Fruit fly (Drosophila melanogaster) whole organism, embryonic: ENCODE data around the gene PMP34.
A peak's percentile ranks its signal among the peaks of the same experiment; 100 is the strongest.

Experiments
- ATbp ChIP-seq: fragments of 200-800 bp; sonication (Bioruptor generic); optimal IDR thresholded peaks from 2 replicates; lab custom pipeline; 2017; ENCODE audit warnings: missing biosample characterization, mild to moderate bottlenecking, missing genetic modification characterization, missing genetic modification reagents
- Blimp-1 ChIP-seq: fragments of 200-800 bp; sonication (Bioruptor generic); optimal IDR thresholded peaks from 3 replicates; lab custom pipeline; 2018; ENCODE audit warnings: missing biosample characterization, missing genetic modification characterization, mild to moderate bottlenecking, moderate library complexity, missing genetic modification reagents
- CG10267 ChIP-seq: fragments of 200-800 bp; sonication (Bioruptor generic); optimal IDR thresholded peaks from 2 replicates; lab custom pipeline; 2018; ENCODE audit warnings: missing biosample characterization, mild to moderate bottlenecking, missing genetic modification characterization, moderate library complexity
- CG11247 ChIP-seq: fragments of 200-800 bp; sonication (Bioruptor generic); IDR thresholded peaks from 2 replicates; pipeline ENCODE4 v1.3.6; 2022; ENCODE audit warnings: missing biosample characterization, missing genetic modification characterization
- CG11696 ChIP-seq: fragments of 200-800 bp; sonication (Bioruptor generic); IDR thresholded peaks from 2 replicates; pipeline ENCODE4 v1.3.6; 2022; ENCODE audit warnings: missing biosample characterization, missing genetic modification characterization
- CG12236 ChIP-seq: fragments of 200-800 bp; sonication (Bioruptor generic); optimal IDR thresholded peaks from 2 replicates; lab custom pipeline; 2016; ENCODE audit warnings: missing biosample characterization, missing genetic modification characterization
- CG13894 ChIP-seq: fragments of 200-800 bp; sonication (Bioruptor generic); optimal IDR thresholded peaks from 3 replicates; lab custom pipeline; 2018; ENCODE audit warnings: missing biosample characterization, mild to moderate bottlenecking, missing genetic modification characterization, moderate library complexity
- CG15696 ChIP-seq: fragments of 200-800 bp; sonication (Bioruptor generic); optimal IDR thresholded peaks from 2 replicates; lab custom pipeline; 2019; ENCODE audit warnings: missing biosample characterization, mild to moderate bottlenecking, missing genetic modification characterization, moderate library complexity
- CG2199 ChIP-seq: fragments of 200-800 bp; sonication (Bioruptor generic); IDR thresholded peaks from 3 replicates; pipeline ENCODE4 v1.3.6; 2022; ENCODE audit warnings: missing biosample characterization, missing genetic modification characterization
- CG30403 ChIP-seq: fragments of 200-800 bp; sonication (Bioruptor generic); optimal IDR thresholded peaks from 3 replicates; lab custom pipeline; 2016; ENCODE audit warnings: missing biosample characterization, missing genetic modification characterization
- CG31224 ChIP-seq: fragments of 200-800 bp; sonication (Bioruptor generic); IDR thresholded peaks from 2 replicates; pipeline ENCODE4 v1.3.6; 2022; ENCODE audit warnings: missing biosample characterization, missing genetic modification characterization
- CG31388 ChIP-seq: fragments of 200-800 bp; sonication (Bioruptor generic); optimal IDR thresholded peaks from 2 replicates; lab custom pipeline; 2016; ENCODE audit warnings: missing biosample characterization, missing genetic modification characterization
- CG3407 ChIP-seq: fragments of 200-800 bp; sonication (Bioruptor generic); optimal IDR thresholded peaks from 2 replicates; lab custom pipeline; 2018; ENCODE audit warnings: missing biosample characterization, mild to moderate bottlenecking, missing genetic modification characterization
- CG3995 ChIP-seq: fragments of 200-800 bp; sonication (Bioruptor generic); optimal IDR thresholded peaks from 3 replicates; lab custom pipeline; 2016; ENCODE audit warnings: missing biosample characterization, missing genetic modification characterization
- CG4707 ChIP-seq: fragments of 200-800 bp; sonication (Bioruptor generic); optimal IDR thresholded peaks from 2 replicates; lab custom pipeline; 2018; ENCODE audit warnings: missing biosample characterization, mild to moderate bottlenecking, missing genetic modification characterization, moderate library complexity
- CG8388 ChIP-seq: fragments of 200-800 bp; sonication (Bioruptor generic); optimal IDR thresholded peaks from 2 replicates; lab custom pipeline; 2019; ENCODE audit warnings: missing biosample characterization, mild to moderate bottlenecking, missing genetic modification characterization, moderate library complexity
- Dip2 ChIP-seq: fragments of 200-800 bp; sonication (Bioruptor generic); IDR thresholded peaks from 2 replicates; pipeline ENCODE4 v1.3.6; 2022; ENCODE audit warnings: missing biosample characterization, missing genetic modification characterization
- Doc2 ChIP-seq: fragments of 200-800 bp; sonication (Bioruptor generic); IDR thresholded peaks from 2 replicates; pipeline ENCODE4 v1.3.6; 2022; ENCODE audit warnings: missing biosample characterization, missing genetic modification characterization
- Eip74EF ChIP-seq, 2 experiments: fragments of 200-800 bp in 1 of 2; fragments of >200 bp in 1 of 2; sonication (Bioruptor generic) in 1 of 2; optimal IDR thresholded peaks; 2 replicates each; lab custom pipeline; 2017 to 2019; ENCODE audit warnings: missing biosample characterization in 2 of 2, missing genetic modification characterization in 2 of 2, mild to moderate bottlenecking in 1 of 2, moderate library complexity in 1 of 2
- Hr39 ChIP-seq: fragments of >200 bp; optimal IDR thresholded peaks from 2 replicates; lab custom pipeline; 2017
- Max ChIP-seq: fragments of 200-800 bp; sonication (Bioruptor generic); optimal IDR thresholded peaks from 2 replicates; lab custom pipeline; 2016; ENCODE audit warnings: missing biosample characterization, mild to moderate bottlenecking, missing genetic modification characterization
- Med ChIP-seq: fragments of 200-800 bp; sonication (Bioruptor generic); peaks from one replicate; lab custom pipeline; 2016; ENCODE audit warnings: missing biosample characterization, missing genetic modification characterization, mild to moderate bottlenecking, inconsistent platforms, moderate library complexity
- Nf-YB ChIP-seq: fragments of 200-800 bp; sonication (Bioruptor generic); optimal IDR thresholded peaks from 3 replicates; lab custom pipeline; 2019; ENCODE audit warnings: missing biosample characterization, mild to moderate bottlenecking, missing genetic modification characterization, moderate library complexity
- PHDP ChIP-seq: fragments of 200-800 bp; sonication (Bioruptor generic); optimal IDR thresholded peaks from 3 replicates; lab custom pipeline; 2018; ENCODE audit warnings: missing biosample characterization, mild to moderate bottlenecking, missing genetic modification characterization, moderate library complexity
- Poxn ChIP-seq: fragments of 200-800 bp; sonication (Bioruptor generic); IDR thresholded peaks from 2 replicates; pipeline ENCODE4 v1.3.6; 2022; ENCODE audit warnings: missing biosample characterization, missing genetic modification characterization
- Rfx ChIP-seq: fragments of 200-800 bp; sonication (Bioruptor generic); IDR thresholded peaks from 2 replicates; pipeline ENCODE4 v1.3.6; 2022; ENCODE audit warnings: missing biosample characterization, missing genetic modification characterization
- Spps ChIP-seq: fragments of 200-800 bp; sonication (Bioruptor generic); optimal IDR thresholded peaks from 2 replicates; lab custom pipeline; 2018; ENCODE audit warnings: missing biosample characterization, mild to moderate bottlenecking, missing genetic modification characterization
- TFAM ChIP-seq: fragments of 200-800 bp; sonication (Bioruptor generic); optimal IDR thresholded peaks from 2 replicates; lab custom pipeline; 2017; ENCODE audit warnings: missing biosample characterization, missing genetic modification characterization, inconsistent platforms
- Xrp1 ChIP-seq: fragments of 200-800 bp; sonication (Bioruptor generic); IDR thresholded peaks from 2 replicates; pipeline ENCODE4 v1.3.6; 2022; ENCODE audit warnings: missing biosample characterization, missing genetic modification characterization
- ara ChIP-seq: fragments of 200-800 bp; sonication (Bioruptor generic); IDR thresholded peaks from 2 replicates; pipeline ENCODE4 v1.3.6; 2022; ENCODE audit warnings: missing biosample characterization, missing genetic modification characterization
- bsh ChIP-seq, 2 experiments: fragments of 200-800 bp; sonication (Bioruptor generic); optimal IDR thresholded peaks; 2 replicates each; lab custom pipeline; 2017 to 2018; ENCODE audit warnings: mild to moderate bottlenecking in 2 of 2, missing biosample characterization in 2 of 2, missing genetic modification characterization in 2 of 2, moderate library complexity in 1 of 2
- btn ChIP-seq: fragments of 200-800 bp; sonication (Bioruptor generic); optimal IDR thresholded peaks from 2 replicates; lab custom pipeline; 2016; ENCODE audit warnings: missing biosample characterization, missing genetic modification characterization
- dmrt99B ChIP-seq: fragments of 200-800 bp; sonication (Bioruptor generic); optimal IDR thresholded peaks from 2 replicates; lab custom pipeline; 2018; ENCODE audit warnings: missing biosample characterization, mild to moderate bottlenecking, missing genetic modification characterization, moderate library complexity
- fd3F ChIP-seq: fragments of 200-800 bp; sonication (Bioruptor generic); optimal IDR thresholded peaks from 2 replicates; lab custom pipeline; 2018; ENCODE audit warnings: missing biosample characterization, mild to moderate bottlenecking, missing genetic modification characterization, moderate library complexity
- fd64A ChIP-seq: fragments of 200-800 bp; sonication (Bioruptor generic); optimal IDR thresholded peaks from 3 replicates; lab custom pipeline; 2018; ENCODE audit warnings: missing biosample characterization, mild to moderate bottlenecking, missing genetic modification characterization
- hkb ChIP-seq, 2 experiments: fragments of 200-800 bp in 1 of 2; fragments of >200 bp in 1 of 2; sonication (Bioruptor generic) in 1 of 2; IDR thresholded peaks in 1 of 2; optimal IDR thresholded peaks in 1 of 2; 2 replicates each; pipeline versions ENCODE4 v1.3.6 to Lab custom; 2017 to 2022; ENCODE audit warnings: missing biosample characterization in 1 of 2, missing genetic modification characterization in 1 of 2
- ind ChIP-seq: fragments of 200-800 bp; sonication (Bioruptor generic); optimal IDR thresholded peaks from 3 replicates; lab custom pipeline; 2016; ENCODE audit warnings: missing biosample characterization, missing genetic modification characterization
- lmd ChIP-seq: fragments of 200-800 bp; sonication (Bioruptor generic); IDR thresholded peaks from 2 replicates; pipeline ENCODE4 v1.3.6; 2022; ENCODE audit warnings: missing biosample characterization, missing genetic modification characterization
- nerfin-1 ChIP-seq: fragments of 200-800 bp; sonication (Bioruptor generic); optimal IDR thresholded peaks from 3 replicates; lab custom pipeline; 2019; ENCODE audit warnings: missing biosample characterization, mild to moderate bottlenecking, missing genetic modification characterization, moderate library complexity
- nerfin-2 ChIP-seq: fragments of 200-800 bp; sonication (Bioruptor generic); IDR thresholded peaks from 2 replicates; pipeline ENCODE4 v1.3.6; 2022; ENCODE audit warnings: missing biosample characterization, missing genetic modification characterization; ENCODE audit not compliant: partially characterized antibody
- nmo ChIP-seq: fragments of 200-800 bp; sonication (Bioruptor generic); optimal IDR thresholded peaks from 2 replicates; lab custom pipeline; 2018; ENCODE audit warnings: missing biosample characterization, mild to moderate bottlenecking, missing genetic modification characterization, moderate library complexity
- pros ChIP-seq: fragments of 200-800 bp; sonication (Bioruptor generic); optimal IDR thresholded peaks from 3 replicates; lab custom pipeline; 2019; ENCODE audit warnings: missing biosample characterization, mild to moderate bottlenecking, missing genetic modification characterization, moderate library complexity
- sd ChIP-seq: fragments of 200-800 bp; sonication (Bioruptor generic); optimal IDR thresholded peaks from 3 replicates; lab custom pipeline; 2018; ENCODE audit warnings: missing biosample characterization, mild to moderate bottlenecking, missing genetic modification characterization, moderate library complexity
- sens ChIP-seq: fragments of 200-800 bp; sonication (Bioruptor generic); peaks from one replicate; lab custom pipeline; 2016; ENCODE audit warnings: missing biosample characterization, missing genetic modification characterization
- seq ChIP-seq: fragments of 200-800 bp; sonication (Bioruptor generic); IDR thresholded peaks from 2 replicates; pipeline ENCODE4 v1.3.6; 2022; ENCODE audit warnings: missing biosample characterization, missing genetic modification characterization
- slbo ChIP-seq: fragments of 200-800 bp; sonication (Bioruptor generic); IDR thresholded peaks from 2 replicates; pipeline ENCODE4 v1.3.6; 2022; ENCODE audit warnings: missing biosample characterization, missing genetic modification characterization
- sr ChIP-seq: fragments of 200-800 bp; sonication (Bioruptor generic); IDR thresholded peaks from 3 replicates; pipeline ENCODE4 v1.3.6; 2022; ENCODE audit warnings: missing biosample characterization, missing genetic modification characterization
- stc ChIP-seq: fragments of 200-800 bp; sonication (Bioruptor generic); IDR thresholded peaks from 2 replicates; pipeline ENCODE4 v1.3.6; 2022; ENCODE audit warnings: missing biosample characterization, missing genetic modification characterization
- z ChIP-seq: fragments of 200-800 bp; sonication (Bioruptor generic); IDR thresholded peaks from 3 replicates; pipeline ENCODE4 v1.3.6; 2022; ENCODE audit warnings: missing biosample characterization, missing genetic modification characterization

The PMP34 gene

DNA sequence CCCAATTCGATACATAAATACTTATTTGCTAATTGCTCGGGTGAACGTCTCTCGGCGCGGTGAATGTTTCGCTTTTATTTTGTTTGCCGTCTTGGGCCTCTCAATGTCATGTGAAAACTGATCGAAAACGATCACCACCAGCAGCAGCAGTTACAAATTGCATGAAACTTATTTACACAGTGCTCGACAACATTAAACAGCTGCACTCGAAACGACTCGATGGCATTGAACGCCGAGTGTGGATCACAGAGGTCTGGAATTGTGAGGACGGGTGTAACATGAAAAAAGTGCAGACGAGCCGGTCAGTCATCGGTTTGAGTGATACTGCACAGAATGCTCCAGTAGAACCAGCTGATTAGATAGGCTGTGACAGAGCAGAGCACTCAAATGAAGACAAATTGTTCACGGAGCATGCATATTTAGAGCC, 39.2 kb downstream of the PMP34 start:
- TF ChIP-seq ara (GFP tag; lab: Robert Waterston, UW) (peak; percentile 41; the same call in 1 of the 2 replicates), bsh (GFP tag; optimal IDR thresholded peaks at IDR 0.05; lab: Kevin White, UChicago) (peak in 1 of 2 experiments; percentile 14), CG2199 (peak; percentile 26; the same call in 1 of the 3 replicates), sens (GFP tag; lab: Kevin White, UChicago) (peak; percentile 74), Blimp-1 (peak; percentile 31), z (peak; percentile 78; the same call in 2 of the 3 replicates), CG4707 (GFP tag; lab: Kevin White, UChicago) (peak; percentile 45), fd64A (peak; percentile 17), ind (GFP tag; lab: Kevin White, UChicago) (no peak), hkb (optimal IDR thresholded peaks at IDR 0.05; lab: Kevin White, UChicago) (no peak), hkb (GFP tag; IDR thresholded peaks at IDR 0.05; lab: Robert Waterston, UW) (peak; percentile 27; the same call in 1 of the 2 replicates), CG3407 (GFP tag; lab: Kevin White, UChicago) (peak; percentile 14), Xrp1 (no peak), btn (no peak), Rfx (GFP tag; lab: Robert Waterston, UW) (no peak), fd3F (GFP tag; lab: Kevin White, UChicago) (no peak), Spps (tag; lab: Kevin White, UChicago) (no peak), ATbp (GFP tag; lab: Kevin White, UChicago) (peak; percentile 58), CG11247 (GFP tag; lab: Robert Waterston, UW) (no peak), CG8388 (GFP tag; lab: Kevin White, UChicago) (peak; percentile 66), CG3995 (GFP tag; lab: Kevin White, UChicago) (no peak), Med (GFP tag; lab: Kevin White, UChicago) (peak; percentile 71), Poxn (GFP tag; lab: Robert Waterston, UW) (no peak), stc (GFP tag; lab: Robert Waterston, UW) (peak; percentile 21; the same call in 1 of the 2 replicates), PHDP (no peak)
- TF ChIP-seq, all 482 proteins: peak for 14

DNA sequence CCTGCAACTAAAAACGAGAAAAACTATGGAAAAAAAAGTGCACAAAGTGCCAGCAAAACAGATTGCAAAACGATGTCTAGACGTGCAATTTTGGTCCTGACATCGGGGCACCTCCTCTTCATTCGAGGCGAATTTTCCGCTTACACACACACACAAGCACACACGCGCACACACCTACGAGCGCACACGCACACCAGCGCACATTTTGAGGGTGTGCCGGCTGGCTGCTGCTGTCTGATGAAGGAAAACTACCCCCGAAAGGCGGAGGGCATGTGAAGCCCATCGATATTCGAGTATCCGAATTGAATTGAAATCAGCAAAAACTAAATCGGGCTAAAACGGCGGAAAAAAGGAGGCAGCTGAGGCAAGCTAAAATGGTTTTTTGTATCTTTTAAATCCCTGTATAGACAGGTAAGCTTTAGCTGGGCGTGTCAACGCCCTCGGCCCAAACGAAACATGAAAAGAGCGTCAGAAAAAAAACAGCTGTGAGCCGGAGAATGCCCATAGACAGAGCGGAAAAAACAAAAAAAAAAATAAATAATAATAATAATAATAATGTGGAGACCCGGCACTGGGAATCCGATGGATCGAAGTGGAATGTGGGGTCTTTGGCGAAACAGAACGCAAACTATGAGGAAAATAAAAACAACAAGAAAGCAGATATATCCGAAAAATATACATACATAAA, 41.3 kb downstream of the PMP34 start:
- TF ChIP-seq TFAM (GFP tag; lab: Kevin White, UChicago) (no peak), CG30403 (GFP tag; lab: Kevin White, UChicago) (no peak), slbo (GFP tag; lab: Robert Waterston, UW) (no peak), CG31388 (GFP tag; lab: Kevin White, UChicago) (no peak), nmo (GFP tag; lab: Kevin White, UChicago) (no peak), Eip74EF (GFP tag; optimal IDR thresholded peaks at IDR 0.05; lab: Kevin White, UChicago) (no peak), Doc2 (GFP tag; lab: Robert Waterston, UW) (no peak), pros (no peak), dmrt99B (no peak), CG11696 (GFP tag; lab: Robert Waterston, UW) (no peak), nerfin-1 (tag; lab: Kevin White, UChicago) (peak; percentile 1), Max (GFP tag; lab: Kevin White, UChicago) (no peak), Nf-YB (GFP tag; lab: Kevin White, UChicago) (no peak), seq (GFP tag; lab: Robert Waterston, UW) (peak; percentile 56; the same call in 1 of the 2 replicates), Dip2 (GFP tag; lab: Robert Waterston, UW) (no peak), sr (GFP tag; lab: Robert Waterston, UW) (0 out of 3 replicates have a peak, but pooled peaks have one; percentile 15), lmd (GFP tag; lab: Robert Waterston, UW) (no peak), CG12236 (GFP tag; lab: Kevin White, UChicago) (no peak), CG10267 (tag; lab: Kevin White, UChicago) (no peak), Hr39 (peak; percentile 90), CG31224 (no peak), CG13894 (tag; lab: Kevin White, UChicago) (peak; percentile 99), sens (GFP tag; lab: Kevin White, UChicago) (peak; percentile 16), nerfin-2 (no peak), sd (tag; lab: Kevin White, UChicago) (peak; percentile 65), CG15696 (tag; lab: Kevin White, UChicago) (no peak)
